Worm (Caenorhabditis elegans) whole organism, mixed stage, embryonic: ENCODE measurements around the gene C47E12.9.

ENCODE experiments used
- ces-1 ChIP-seq: fragments of 150-350 bp; optimal IDR thresholded peaks from 2 replicates; lab custom pipeline; 2014; ENCODE audit warnings: missing biosample characterization, missing genetic modification reagents, missing genetic modification characterization
- drap-1 ChIP-seq: fragments of 200-800 bp; sonication (Bioruptor generic); optimal IDR thresholded peaks from 3 replicates; lab custom pipeline; 2018; ENCODE audit warnings: mild to moderate bottlenecking, missing genetic modification characterization, missing compliant biosample characterization
- lsy-2 ChIP-seq: fragments of 150-350 bp; optimal IDR thresholded peaks from 2 replicates; lab custom pipeline; 2014; ENCODE audit warnings: missing biosample characterization, missing genetic modification characterization
- nhr-237 ChIP-seq: fragments of 150-350 bp; optimal IDR thresholded peaks from 2 replicates; lab custom pipeline; 2014; ENCODE audit warnings: missing biosample characterization, missing genetic modification characterization
- nhr-28 ChIP-seq: fragments of 150-350 bp; optimal IDR thresholded peaks from 2 replicates; lab custom pipeline; 2014; ENCODE audit warnings: missing biosample characterization, missing genetic modification characterization

DNA sequence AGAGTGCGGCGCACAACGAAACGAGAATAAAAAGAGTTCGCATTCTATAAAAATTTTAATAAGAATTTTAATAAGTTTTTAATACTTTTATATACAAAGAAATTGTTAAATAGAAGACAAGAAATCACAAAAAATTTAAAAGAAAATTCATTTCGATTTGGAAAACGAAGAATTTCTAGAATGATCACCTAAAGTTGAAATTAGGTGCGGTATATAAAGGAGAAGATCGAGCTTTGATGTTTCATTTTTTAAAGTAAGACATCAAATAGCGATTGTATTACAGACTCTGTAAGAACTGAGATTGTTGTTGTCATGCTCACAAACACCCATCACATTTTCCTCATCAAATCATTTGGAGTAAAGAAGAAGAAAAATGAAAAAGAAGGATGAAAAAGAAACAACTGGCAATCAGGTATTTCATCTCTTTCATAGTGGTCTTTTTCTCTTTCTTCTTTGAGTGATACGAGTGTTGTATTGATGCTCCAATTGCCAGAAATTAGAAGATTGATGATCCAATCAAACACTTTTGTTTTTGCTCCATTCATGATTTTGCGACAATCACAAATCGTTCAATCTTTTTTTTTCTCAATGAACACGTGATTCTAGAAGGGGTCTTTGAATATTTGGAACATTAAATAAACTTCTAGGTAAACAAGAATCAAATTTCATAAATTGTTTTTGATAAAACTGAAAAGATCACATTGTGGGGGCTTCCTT, 46.2 kb upstream of the C47E12.9 start, which contains the start of gene dur-1:
- TF ChIP-seq drap-1 (GFP tag; lab: Kevin White, UChicago): no peak
- no peak for TF ChIP-seq nhr-28 (tag; lab: Kevin White, UChicago)
- TF ChIP-seq ces-1 (GFP tag; lab: Kevin White, UChicago): no peak
- no peak for TF ChIP-seq lsy-2 (tag; lab: Kevin White, UChicago)
- TF ChIP-seq nhr-237 (tag; lab: Kevin White, UChicago): no peak
